Fruit fly (Drosophila melanogaster): Measurements from ENCODE around the gene Ir64a.

DNA sequence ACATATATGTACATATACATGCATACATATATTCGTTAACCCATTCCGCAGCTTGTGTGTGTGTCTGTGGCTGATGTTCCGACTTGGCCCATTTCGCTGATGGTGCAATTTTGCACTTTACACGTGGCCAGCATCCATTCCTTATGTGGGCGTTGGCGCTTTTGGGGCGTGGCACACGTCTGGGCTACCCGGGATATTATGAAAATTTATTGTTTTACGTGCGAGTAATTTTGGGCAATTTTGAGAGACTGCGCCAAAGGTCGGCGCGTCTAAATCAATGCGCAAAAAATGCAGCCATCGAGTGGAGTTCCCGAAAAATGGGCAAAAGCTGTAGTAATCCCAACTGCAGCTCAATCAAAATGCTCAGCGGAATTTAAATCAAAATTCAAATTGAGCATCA lies 10.6 kb downstream of the Ir64a start:
- TF ChIP-seq Crg-1 (GFP tag; optimal IDR thresholded peaks at IDR 0.05), result no peak
- no peak for TF ChIP-seq CG7101 (tag; optimal IDR thresholded peaks at IDR 0.05)
- no peak for TF ChIP-seq CG12768 (GFP tag; optimal IDR thresholded peaks at IDR 0.05)
- TF ChIP-seq CG14711 (tag; optimal IDR thresholded peaks at IDR 0.05), result no peak
- TF ChIP-seq CG11617 (GFP tag; optimal IDR thresholded peaks at IDR 0.05), result no peak
